Fruit fly (Drosophila melanogaster) whole organism, embryonic: ENCODE data around the gene robl62A.

Experiments
- CG10321 ChIP-seq: fragments of 200-800 bp; sonication (Bioruptor generic); IDR thresholded peaks from 2 replicates; pipeline ENCODE4 v1.3.6; 2022; ENCODE audit warnings: missing biosample characterization, missing genetic modification characterization
- CG10543 ChIP-seq: fragments of 200-800 bp; sonication (Bioruptor generic); optimal IDR thresholded peaks from 3 replicates; lab custom pipeline; 2017; ENCODE audit warnings: missing biosample characterization, mild to moderate bottlenecking, missing genetic modification characterization, moderate library complexity
- CG10959 ChIP-seq: fragments of 200-800 bp; sonication (Bioruptor generic); IDR thresholded peaks from 2 replicates; pipeline ENCODE4 v1.3.6; 2022; ENCODE audit warnings: missing biosample characterization, missing genetic modification characterization
- CG11504 ChIP-seq: fragments of 200-800 bp; sonication (Bioruptor generic); optimal IDR thresholded peaks from 3 replicates; lab custom pipeline; 2019; ENCODE audit warnings: missing biosample characterization, mild to moderate bottlenecking, missing genetic modification characterization, moderate library complexity
- CG14710 ChIP-seq: fragments of 200-800 bp; sonication (Bioruptor generic); optimal IDR thresholded peaks from 3 replicates; lab custom pipeline; 2019; ENCODE audit warnings: missing biosample characterization, mild to moderate bottlenecking, missing genetic modification characterization, moderate library complexity
- CG17361 ChIP-seq: fragments of 200-800 bp; sonication (Bioruptor generic); IDR thresholded peaks from 3 replicates; pipeline ENCODE4 v1.3.6; 2022; ENCODE audit warnings: missing biosample characterization, missing genetic modification characterization
- CG17568 ChIP-seq: fragments of 200-800 bp; sonication (Bioruptor generic); optimal IDR thresholded peaks from 2 replicates; lab custom pipeline; 2018; ENCODE audit warnings: missing biosample characterization, mild to moderate bottlenecking, missing genetic modification characterization, moderate library complexity
- CG17802 ChIP-seq: fragments of 200-800 bp; sonication (Bioruptor generic); optimal IDR thresholded peaks from 2 replicates; lab custom pipeline; 2018; ENCODE audit warnings: missing biosample characterization, mild to moderate bottlenecking, missing genetic modification characterization, moderate library complexity
- CG31365 ChIP-seq: fragments of 200-800 bp; sonication (Bioruptor generic); optimal IDR thresholded peaks from 2 replicates; lab custom pipeline; 2018; ENCODE audit warnings: missing biosample characterization, mild to moderate bottlenecking, missing genetic modification characterization
- CG3995 ChIP-seq: fragments of 200-800 bp; sonication (Bioruptor generic); optimal IDR thresholded peaks from 3 replicates; lab custom pipeline; 2016; ENCODE audit warnings: missing biosample characterization, missing genetic modification characterization
- CG7987 ChIP-seq: fragments of 200-800 bp; sonication (Bioruptor generic); optimal IDR thresholded peaks from 2 replicates; lab custom pipeline; 2018; ENCODE audit warnings: missing biosample characterization, mild to moderate bottlenecking, missing genetic modification characterization, moderate library complexity
- CG8765 ChIP-seq: fragments of 200-800 bp; sonication (Bioruptor generic); IDR thresholded peaks from 2 replicates; pipeline ENCODE4 v1.3.6; 2022; ENCODE audit warnings: missing biosample characterization, missing genetic modification characterization
- Deaf1 ChIP-seq: fragments of 200-800 bp; optimal IDR thresholded peaks from 3 replicates; lab custom pipeline; 2019; ENCODE audit warnings: missing biosample characterization, mild to moderate bottlenecking, missing genetic modification characterization, moderate library complexity
- Drgx ChIP-seq: fragments of 200-800 bp; sonication (Bioruptor generic); IDR thresholded peaks from 2 replicates; pipeline ENCODE4 v1.3.6; 2022; ENCODE audit warnings: missing biosample characterization, missing genetic modification characterization
- HmgD ChIP-seq: fragments of 200-800 bp; sonication (Bioruptor generic); optimal IDR thresholded peaks from 3 replicates; lab custom pipeline; 2016; ENCODE audit warnings: missing biosample characterization, missing genetic modification characterization
- PHDP ChIP-seq: fragments of 200-800 bp; sonication (Bioruptor generic); optimal IDR thresholded peaks from 3 replicates; lab custom pipeline; 2018; ENCODE audit warnings: missing biosample characterization, mild to moderate bottlenecking, missing genetic modification characterization, moderate library complexity
- Poxn ChIP-seq: fragments of 200-800 bp; sonication (Bioruptor generic); IDR thresholded peaks from 2 replicates; pipeline ENCODE4 v1.3.6; 2022; ENCODE audit warnings: missing biosample characterization, missing genetic modification characterization
- Rfx ChIP-seq: fragments of 200-800 bp; sonication (Bioruptor generic); IDR thresholded peaks from 2 replicates; pipeline ENCODE4 v1.3.6; 2022; ENCODE audit warnings: missing biosample characterization, missing genetic modification characterization
- Rx ChIP-seq: fragments of 200-800 bp; sonication (Bioruptor generic); IDR thresholded peaks from 2 replicates; pipeline ENCODE4 v1.3.6; 2022; ENCODE audit warnings: missing biosample characterization, missing genetic modification characterization
- Six4 ChIP-seq: fragments of 200-800 bp; sonication (Bioruptor generic); optimal IDR thresholded peaks from 2 replicates; lab custom pipeline; 2016; ENCODE audit warnings: missing biosample characterization, missing genetic modification characterization
- Taf1 ChIP-seq: fragments of 200-800 bp; sonication (Bioruptor generic); IDR thresholded peaks from 2 replicates; pipeline ENCODE4 v1.3.6; 2022; ENCODE audit warnings: missing biosample characterization, missing genetic modification characterization
- Xrp1 ChIP-seq: fragments of 200-800 bp; sonication (Bioruptor generic); IDR thresholded peaks from 2 replicates; pipeline ENCODE4 v1.3.6; 2022; ENCODE audit warnings: missing biosample characterization, missing genetic modification characterization
- ara ChIP-seq: fragments of 200-800 bp; sonication (Bioruptor generic); IDR thresholded peaks from 2 replicates; pipeline ENCODE4 v1.3.6; 2022; ENCODE audit warnings: missing biosample characterization, missing genetic modification characterization
- cad ChIP-seq: fragments of >200 bp; optimal IDR thresholded peaks from 2 replicates; lab custom pipeline; 2017; ENCODE audit warnings: missing biosample characterization, missing genetic modification characterization
- chinmo ChIP-seq: fragments of 200-800 bp; sonication (Bioruptor generic); IDR thresholded peaks from 4 replicates; pipeline ENCODE4 v1.3.6; 2022; ENCODE audit warnings: missing biosample characterization, missing genetic modification characterization; ENCODE audit not compliant: partially characterized antibody
- chm ChIP-seq: fragments of 200-800 bp; sonication (Bioruptor generic); IDR thresholded peaks from 2 replicates; pipeline ENCODE4 v1.3.6; 2022; ENCODE audit warnings: missing biosample characterization, missing genetic modification characterization
- crol ChIP-seq: fragments of 200-800 bp; sonication (Bioruptor generic); IDR thresholded peaks from 2 replicates; pipeline ENCODE4 v1.3.6; 2022; ENCODE audit warnings: missing biosample characterization, missing genetic modification characterization
- dimm ChIP-seq: fragments of 200-800 bp; sonication (Bioruptor generic); IDR thresholded peaks from 2 replicates; pipeline ENCODE4 v1.3.6; 2022; ENCODE audit warnings: missing biosample characterization, missing genetic modification characterization
- hkb ChIP-seq, 2 experiments: fragments of 200-800 bp in 1 of 2; fragments of >200 bp in 1 of 2; sonication (Bioruptor generic) in 1 of 2; IDR thresholded peaks in 1 of 2; optimal IDR thresholded peaks in 1 of 2; 2 replicates each; pipeline versions ENCODE4 v1.3.6 to Lab custom; 2017 to 2022; ENCODE audit warnings: missing biosample characterization in 1 of 2, missing genetic modification characterization in 1 of 2
- jumu ChIP-seq: fragments of 200-800 bp; sonication (Bioruptor generic); optimal IDR thresholded peaks from 3 replicates; lab custom pipeline; 2016; ENCODE audit warnings: missing biosample characterization, missing genetic modification characterization
- lbe ChIP-seq: fragments of 200-800 bp; sonication (Bioruptor generic); optimal IDR thresholded peaks from 2 replicates; lab custom pipeline; 2016; ENCODE audit warnings: missing biosample characterization, mild to moderate bottlenecking, missing genetic modification characterization
- lmd ChIP-seq: fragments of 200-800 bp; sonication (Bioruptor generic); IDR thresholded peaks from 2 replicates; pipeline ENCODE4 v1.3.6; 2022; ENCODE audit warnings: missing biosample characterization, missing genetic modification characterization
- lola ChIP-seq, 3 experiments: fragments of >200 bp in 2 of 3; fragments of 200-800 bp in 1 of 3; sonication (Bioruptor generic) in 1 of 3; optimal IDR thresholded peaks; 2 replicates each; lab custom pipeline; 2017 to 2019; ENCODE audit warnings: missing biosample characterization in 3 of 3, missing genetic modification characterization in 3 of 3, mild to moderate bottlenecking in 1 of 3, moderate library complexity in 1 of 3
- mld ChIP-seq: fragments of 200-800 bp; sonication (Bioruptor generic); IDR thresholded peaks from 3 replicates; pipeline ENCODE4 v1.3.6; 2022; ENCODE audit warnings: missing biosample characterization, missing genetic modification characterization; ENCODE audit not compliant: partially characterized antibody
- otp ChIP-seq: fragments of 200-800 bp; sonication (Bioruptor generic); IDR thresholded peaks from 3 replicates; pipeline ENCODE4, ENCODE4 v1.3.6; 2022; ENCODE audit warnings: missing biosample characterization, missing genetic modification characterization
- peb ChIP-seq: fragments of 200-800 bp; sonication (Bioruptor generic); IDR thresholded peaks from 2 replicates; pipeline ENCODE4 v1.3.6; 2022; ENCODE audit warnings: missing biosample characterization, missing genetic modification characterization
- pho ChIP-seq: fragments of 200-800 bp; sonication (Bioruptor generic); optimal IDR thresholded peaks from 2 replicates; lab custom pipeline; 2016; ENCODE audit warnings: missing biosample characterization, missing genetic modification characterization
- prd ChIP-seq, 3 experiments: fragments of >200 bp in 2 of 3; fragments of 200-800 bp in 1 of 3; sonication (Bioruptor generic) in 1 of 3; optimal IDR thresholded peaks in 2 of 3; IDR thresholded peaks in 1 of 3; 2 replicates in 2 of 3; 3 replicates in 1 of 3; pipeline versions ENCODE4 v1.3.6 to Lab custom; 2017 to 2022; ENCODE audit warnings: missing biosample characterization in 1 of 3, missing genetic modification characterization in 1 of 3
- pum ChIP-seq: fragments of 200-800 bp; sonication (Bioruptor generic); optimal IDR thresholded peaks from 2 replicates; lab custom pipeline; 2016; ENCODE audit warnings: missing biosample characterization, missing genetic modification characterization
- rib ChIP-seq: fragments of 200-800 bp; sonication (Bioruptor generic); IDR thresholded peaks from 2 replicates; pipeline ENCODE4 v1.3.6; 2022; ENCODE audit warnings: missing biosample characterization, missing genetic modification characterization
- run ChIP-seq: fragments of 200-800 bp; sonication (Bioruptor generic); optimal IDR thresholded peaks from 3 replicates; lab custom pipeline; 2018; ENCODE audit warnings: missing biosample characterization, mild to moderate bottlenecking, missing genetic modification characterization
- stc ChIP-seq: fragments of 200-800 bp; sonication (Bioruptor generic); IDR thresholded peaks from 2 replicates; pipeline ENCODE4 v1.3.6; 2022; ENCODE audit warnings: missing biosample characterization, missing genetic modification characterization
- tll ChIP-seq, 2 experiments: fragments of 200-800 bp in 1 of 2; fragments of >200 bp in 1 of 2; sonication (Bioruptor generic) in 1 of 2; optimal IDR thresholded peaks; 2 replicates each; lab custom pipeline; 2017 to 2019; ENCODE audit warnings: missing biosample characterization in 2 of 2, missing genetic modification characterization in 2 of 2, mild to moderate bottlenecking in 1 of 2, moderate library complexity in 1 of 2
- twi ChIP-seq: fragments of 200-800 bp; optimal IDR thresholded peaks from 2 replicates; lab custom pipeline; 2019; ENCODE audit warnings: missing biosample characterization, mild to moderate bottlenecking, missing genetic modification characterization, moderate library complexity
- wor ChIP-seq: fragments of 200-800 bp; sonication (Bioruptor generic); IDR thresholded peaks from 2 replicates; pipeline ENCODE4 v1.3.6; 2022; ENCODE audit warnings: missing biosample characterization, missing genetic modification characterization

robl62A gene

dm6 chr3L:1450940-1451339 lies 26.5 kb upstream of the robl62A start:
- TF ChIP-seq CG17361, result no peak
- 0 out of 2 replicates have a peak, but pooled peaks have one; percentile 28 for TF ChIP-seq Drgx (GFP tag; lab: Robert Waterston, UW)
- no peak for TF ChIP-seq prd (optimal IDR thresholded peaks at IDR 0.05; lab: Kevin White, UChicago)
- peak; percentile 18; the same call in 1 of the 3 replicates for TF ChIP-seq prd (GFP tag; IDR thresholded peaks at IDR 0.05; lab: Robert Waterston, UW)
- 0 out of 2 replicates have a peak, but pooled peaks have one; percentile 9 for TF ChIP-seq ara (GFP tag; lab: Robert Waterston, UW)
- no peak for TF ChIP-seq pum (GFP tag; lab: Kevin White, UChicago)

- TF ChIP-seq mld (no peak), CG8765 (GFP tag; lab: Robert Waterston, UW) (0 out of 2 replicates have a peak, but pooled peaks have one; percentile 18), CG10321 (no peak), Rx (GFP tag; lab: Robert Waterston, UW) (no peak)
Measured at dm6 chr3L:1457281-1457680, 20.1 kb upstream of the robl62A start.

DNA sequence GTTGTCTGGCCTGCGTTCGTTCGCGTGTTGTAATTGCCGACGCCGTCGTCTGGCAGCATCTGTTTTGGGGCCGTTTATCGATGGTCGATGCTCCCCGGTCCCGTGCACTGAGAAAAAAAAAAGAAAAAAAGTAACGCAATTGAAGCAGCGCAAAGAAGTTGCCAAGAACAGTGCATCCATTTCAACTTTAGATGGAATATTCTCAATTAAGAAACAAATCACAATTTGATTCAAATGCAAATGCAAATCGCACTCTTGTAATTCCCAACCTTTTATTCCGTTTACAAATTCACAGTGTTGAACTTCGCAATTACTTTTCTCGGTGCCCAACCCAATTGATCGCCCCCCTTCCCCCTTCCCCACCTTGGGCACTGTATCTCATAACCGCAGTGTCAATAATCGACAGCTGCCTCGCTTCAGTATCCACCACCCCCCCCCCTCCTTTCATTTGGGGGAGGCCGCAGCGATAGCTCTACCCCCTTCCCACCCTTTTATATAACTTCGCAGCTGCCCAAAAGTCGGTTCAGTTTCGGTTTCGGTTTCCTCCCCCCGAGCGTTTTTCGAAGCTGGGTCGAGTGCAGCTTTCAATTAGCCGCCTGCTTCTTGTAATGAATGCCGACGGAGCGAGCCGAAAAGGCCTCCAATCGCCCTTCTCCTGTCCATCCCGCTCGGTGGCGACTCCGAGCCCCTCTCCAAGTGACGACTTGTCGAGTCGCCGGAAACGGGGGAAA lies 19.3 kb upstream of the robl62A start:
- TF ChIP-seq stc, result no peak
- TF ChIP-seq CG17568, result no peak
- peak; percentile 82 for TF ChIP-seq crol (GFP tag; lab: Robert Waterston, UW)
- TF ChIP-seq lbe (GFP tag; lab: Kevin White, UChicago), result peak; percentile 34
- TF ChIP-seq CG11504 (tag; lab: Kevin White, UChicago), result no peak
- TF ChIP-seq run (tag; lab: Kevin White, UChicago), result no peak
- TF ChIP-seq lola (GFP tag; optimal IDR thresholded peaks at IDR 0.05; lab: Kevin White, UChicago), result no peak
- TF ChIP-seq Poxn (GFP tag; lab: Robert Waterston, UW), result no peak
- TF ChIP-seq otp, result no peak
- TF ChIP-seq Deaf1 (tag; lab: Kevin White, UChicago), result peak; percentile 6
- no peak for TF ChIP-seq jumu

dm6 chr3L:1461831-1462230 lies 15.6 kb upstream of the robl62A start:
- no peak for TF ChIP-seq dimm (GFP tag; lab: Robert Waterston, UW)
- TF ChIP-seq CG10543 (GFP tag; lab: Kevin White, UChicago), result no peak
- no peak for TF ChIP-seq CG17802 (tag; lab: Kevin White, UChicago)
- no peak for TF ChIP-seq CG7987 (GFP tag; lab: Kevin White, UChicago)
- TF ChIP-seq chm (GFP tag; lab: Robert Waterston, UW), result no peak
- no peak for TF ChIP-seq lmd (GFP tag; lab: Robert Waterston, UW)
- TF ChIP-seq PHDP (tag; lab: Kevin White, UChicago), result no peak
- TF ChIP-seq Six4 (GFP tag; lab: Kevin White, UChicago), result no peak
- no peak for TF ChIP-seq Xrp1 (GFP tag; lab: Robert Waterston, UW)
- TF ChIP-seq prd (optimal IDR thresholded peaks at IDR 0.05; lab: Kevin White, UChicago), result no peak
- TF ChIP-seq prd (GFP tag; IDR thresholded peaks at IDR 0.05; lab: Robert Waterston, UW), result no peak
- no peak for TF ChIP-seq pho (GFP tag; lab: Kevin White, UChicago)
- TF ChIP-seq cad (GFP tag; lab: Kevin White, UChicago), result no peak
- TF ChIP-seq CG10959 (GFP tag; lab: Robert Waterston, UW), result no peak
- no peak for TF ChIP-seq CG14710 (tag; lab: Kevin White, UChicago)
- TF ChIP-seq hkb (optimal IDR thresholded peaks at IDR 0.05; lab: Kevin White, UChicago), result no peak
- no peak for TF ChIP-seq hkb (GFP tag; IDR thresholded peaks at IDR 0.05; lab: Robert Waterston, UW)
- TF ChIP-seq tll (GFP tag; optimal IDR thresholded peaks at IDR 0.05; lab: Kevin White, UChicago), result peak in 1 of 2 experiments; percentile 72
- no peak for TF ChIP-seq wor (GFP tag; lab: Robert Waterston, UW)
- TF ChIP-seq HmgD (GFP tag; lab: Kevin White, UChicago), result no peak
- TF ChIP-seq CG31365 (tag; lab: Kevin White, UChicago), result no peak
- no peak for TF ChIP-seq Taf1
- no peak for TF ChIP-seq rib (GFP tag; lab: Robert Waterston, UW)
- no peak for TF ChIP-seq CG3995
- TF ChIP-seq twi (tag; lab: Kevin White, UChicago), result peak; percentile 94
- TF ChIP-seq peb (GFP tag; lab: Robert Waterston, UW), result no peak
- TF ChIP-seq chinmo (GFP tag; lab: Robert Waterston, UW), result no peak
- no peak for TF ChIP-seq Rfx (GFP tag; lab: Robert Waterston, UW)
